Worm (Caenorhabditis elegans) whole organism, young adult: Measurements from ENCODE around the gene cwp-2.

Experiments used
- B0035.1 ChIP-seq: sonication (generic microtip); optimal IDR thresholded peaks from 2 replicates; lab custom pipeline; 2016; ENCODE audit warnings: missing genetic modification characterization, mild to moderate bottlenecking, missing compliant biosample characterization, missing genotype, missing genetic modification reagents
- F10E7.11 ChIP-seq: sonication (generic microtip); optimal IDR thresholded peaks from 2 replicates; lab custom pipeline; 2017; ENCODE audit warnings: mild to moderate bottlenecking, missing genetic modification characterization, moderate library complexity, missing compliant biosample characterization
- F23B12.7 ChIP-seq: sonication (generic microtip); optimal IDR thresholded peaks from 2 replicates; lab custom pipeline; 2017; ENCODE audit warnings: missing genetic modification characterization, mild to moderate bottlenecking, missing compliant biosample characterization, antibody characterized with exemption, moderate library complexity; ENCODE audit not compliant: insufficient read depth
- F39B2.1 ChIP-seq: fragments of 200-800 bp; sonication (Bioruptor generic); IDR thresholded peaks from 2 replicates; pipeline ENCODE4 v1.3.6; 2022; ENCODE audit warnings: missing genetic modification reagents, missing genetic modification characterization, missing compliant biosample characterization
- F55B11.4 ChIP-seq: sonication (generic microtip); optimal IDR thresholded peaks from 2 replicates; lab custom pipeline; 2016; ENCODE audit warnings: missing compliant biosample characterization, missing genetic modification characterization, borderline replicate concordance; ENCODE audit not compliant: insufficient read depth
- K11D2.4 ChIP-seq: fragments of 200-800 bp; sonication (Bioruptor generic); IDR thresholded peaks from 2 replicates; pipeline ENCODE4 v1.3.6; 2022; ENCODE audit warnings: missing genetic modification reagents, missing genetic modification characterization, missing compliant biosample characterization
- Y53G8AR.9 ChIP-seq: fragments of 200-800 bp; sonication (Bioruptor generic); conservative IDR thresholded peaks from 2 replicates; pipeline ENCODE4 v1.3.6; 2022; ENCODE audit warnings: missing genetic modification reagents, missing genetic modification characterization, missing compliant biosample characterization
- Y95B8A.8 ChIP-seq: fragments of 200-800 bp; sonication (Bioruptor generic); IDR thresholded peaks from 2 replicates; pipeline ENCODE4 v1.3.6; 2022; ENCODE audit warnings: missing genetic modification reagents, missing genetic modification characterization, missing compliant biosample characterization
- cebp-1 ChIP-seq, 2 experiments: fragments of 200-800 bp in 1 of 2; sonication (Bioruptor generic) in 1 of 2; sonication (generic microtip) in 1 of 2; IDR thresholded peaks in 1 of 2; optimal IDR thresholded peaks in 1 of 2; 2 replicates each; pipeline versions ENCODE4 v1.3.6 to Lab custom; 2017 to 2022; ENCODE audit warnings: missing compliant biosample characterization in 2 of 2, missing genetic modification characterization in 2 of 2, mild to moderate bottlenecking in 1 of 2, missing genetic modification reagents in 1 of 2, moderate library complexity in 1 of 2
- ceh-58 ChIP-seq: fragments of 200-800 bp; sonication (Bioruptor generic); IDR thresholded peaks from 2 replicates; pipeline ENCODE4 v1.3.6; 2022; ENCODE audit warnings: missing genetic modification characterization, missing compliant biosample characterization
- chd-7 ChIP-seq: sonication (generic microtip); optimal IDR thresholded peaks from 2 replicates; lab custom pipeline; 2016; ENCODE audit warnings: mild to moderate bottlenecking, missing genetic modification characterization, moderate library complexity, missing compliant biosample characterization
- die-1 ChIP-seq: sonication (generic microtip); optimal IDR thresholded peaks from 2 replicates; lab custom pipeline; 2016; ENCODE audit warnings: missing genotype, mild to moderate bottlenecking, missing genetic modification characterization, missing compliant biosample characterization
- ets-4 ChIP-seq: fragments of 200-800 bp; sonication (Bioruptor generic); optimal IDR thresholded peaks from 2 replicates; lab custom pipeline; 2018; ENCODE audit warnings: mild to moderate bottlenecking, missing genetic modification characterization, missing compliant biosample characterization
- fkh-3 ChIP-seq: sonication (generic microtip); optimal IDR thresholded peaks from 2 replicates; lab custom pipeline; 2016; ENCODE audit warnings: mild to moderate bottlenecking, missing genetic modification characterization, missing compliant biosample characterization
- hmg-1.2 ChIP-seq: fragments of 200-800 bp; sonication (Bioruptor generic); IDR thresholded peaks from 2 replicates; pipeline ENCODE4 v1.3.6; 2022; ENCODE audit warnings: missing genetic modification reagents, missing genetic modification characterization, missing compliant biosample characterization
- let-607 ChIP-seq, 2 experiments: fragments of 200-800 bp in 1 of 2; sonication (Bioruptor generic) in 1 of 2; sonication (generic microtip) in 1 of 2; optimal IDR thresholded peaks; 2 replicates each; lab custom pipeline; 2016 to 2018; ENCODE audit warnings: mild to moderate bottlenecking in 2 of 2, missing compliant biosample characterization in 2 of 2, missing genetic modification characterization in 2 of 2, moderate library complexity in 2 of 2, missing genotype in 1 of 2
- lin-26 ChIP-seq: fragments of 200-800 bp; sonication (Bioruptor generic); IDR thresholded peaks from 2 replicates; pipeline ENCODE4 v1.3.6; 2022; ENCODE audit warnings: missing genetic modification reagents, missing genetic modification characterization, missing compliant biosample characterization
- madf-3 ChIP-seq: fragments of 200-800 bp; sonication (Bioruptor generic); IDR thresholded peaks from 2 replicates; pipeline ENCODE4 v1.3.6; 2022; ENCODE audit warnings: missing genetic modification reagents, missing genetic modification characterization, missing compliant biosample characterization
- mes-4 ChIP-seq: sonication (generic microtip); optimal IDR thresholded peaks from 2 replicates; lab custom pipeline; 2016; ENCODE audit warnings: missing genotype, missing genetic modification characterization, missing compliant biosample characterization
- nfya-1 ChIP-seq: sonication (generic microtip); optimal IDR thresholded peaks from 2 replicates; lab custom pipeline; 2017; ENCODE audit warnings: antibody characterized with exemption, missing compliant biosample characterization, missing genetic modification characterization, borderline replicate concordance; ENCODE audit not compliant: insufficient read depth
- nfya-2 ChIP-seq: fragments of 200-800 bp; sonication (Bioruptor generic); IDR thresholded peaks from 2 replicates; pipeline ENCODE4 v1.3.6; 2022; ENCODE audit warnings: missing genetic modification reagents, missing genetic modification characterization, missing compliant biosample characterization
- nhr-90 ChIP-seq: sonication (generic microtip); optimal IDR thresholded peaks from 2 replicates; lab custom pipeline; 2016; ENCODE audit warnings: missing genotype, mild to moderate bottlenecking, missing genetic modification characterization, missing compliant biosample characterization
- rec-8 ChIP-seq, 2 experiments: sonication (generic microtip); optimal IDR thresholded peaks; 2 replicates each; lab custom pipeline; 2016; ENCODE audit warnings: mild to moderate bottlenecking in 2 of 2, missing genetic modification characterization in 2 of 2, missing genetic modification reagents in 2 of 2, missing genotype in 2 of 2, missing biosample characterization in 1 of 2, missing compliant biosample characterization in 1 of 2, moderate library complexity in 1 of 2
- sdz-38 ChIP-seq: sonication (generic microtip); optimal IDR thresholded peaks from 2 replicates; lab custom pipeline; 2016; ENCODE audit warnings: missing genotype, missing genetic modification characterization, missing compliant biosample characterization
- sea-2 ChIP-seq: fragments of 200-800 bp; sonication (Bioruptor generic); IDR thresholded peaks from 2 replicates; pipeline ENCODE4 v1.3.6; 2022; ENCODE audit warnings: missing genetic modification characterization, missing compliant biosample characterization
- snpc-1.1 ChIP-seq: sonication (generic microtip); optimal IDR thresholded peaks from 2 replicates; lab custom pipeline; 2017; ENCODE audit warnings: missing genetic modification characterization, mild to moderate bottlenecking, missing compliant biosample characterization, antibody characterized with exemption, moderate library complexity, missing genotype, missing genetic modification reagents; ENCODE audit not compliant: insufficient read depth
- snpc-3.4 ChIP-seq: sonication (generic microtip); optimal IDR thresholded peaks from 2 replicates; lab custom pipeline; 2017; ENCODE audit warnings: missing genetic modification characterization, mild to moderate bottlenecking, missing compliant biosample characterization, antibody characterized with exemption, moderate library complexity, missing genotype, missing genetic modification reagents
- tbx-9 ChIP-seq: sonication (generic microtip); optimal IDR thresholded peaks from 2 replicates; lab custom pipeline; 2016; ENCODE audit warnings: borderline replicate concordance, missing genetic modification characterization, inconsistent platforms, missing compliant biosample characterization
- tlf-1 ChIP-seq: fragments of 200-800 bp; sonication (Bioruptor generic); optimal IDR thresholded peaks from 2 replicates; lab custom pipeline; 2018; ENCODE audit warnings: mild to moderate bottlenecking, missing genetic modification characterization, missing compliant biosample characterization
- xnd-1 ChIP-seq: sonication (generic microtip); optimal IDR thresholded peaks from 2 replicates; lab custom pipeline; 2016; ENCODE audit warnings: missing genotype, missing genetic modification reagents, missing genetic modification characterization, missing compliant biosample characterization
- ztf-18 ChIP-seq: sonication (generic microtip); optimal IDR thresholded peaks from 2 replicates; lab custom pipeline; 2016; ENCODE audit warnings: missing genotype, mild to moderate bottlenecking, missing genetic modification characterization, missing compliant biosample characterization
- ztf-22 ChIP-seq: fragments of 200-800 bp; sonication (Bioruptor generic); optimal IDR thresholded peaks from 2 replicates; lab custom pipeline; 2018; ENCODE audit warnings: mild to moderate bottlenecking, missing genetic modification characterization, moderate library complexity, missing compliant biosample characterization
- ztf-26 ChIP-seq: sonication (generic microtip); optimal IDR thresholded peaks from 2 replicates; lab custom pipeline; 2017; ENCODE audit warnings: missing genetic modification characterization, missing compliant biosample characterization
- ztf-28 ChIP-seq: fragments of 200-800 bp; sonication (Bioruptor generic); IDR thresholded peaks from 2 replicates; pipeline ENCODE4 v1.3.6; 2022; ENCODE audit warnings: missing genetic modification reagents, missing genetic modification characterization, missing compliant biosample characterization
- ztf-3 ChIP-seq: fragments of 200-800 bp; sonication (Bioruptor generic); optimal IDR thresholded peaks from 2 replicates; lab custom pipeline; 2018; ENCODE audit warnings: mild to moderate bottlenecking, missing genetic modification characterization, missing compliant biosample characterization

The cwp-2 gene

DNA sequence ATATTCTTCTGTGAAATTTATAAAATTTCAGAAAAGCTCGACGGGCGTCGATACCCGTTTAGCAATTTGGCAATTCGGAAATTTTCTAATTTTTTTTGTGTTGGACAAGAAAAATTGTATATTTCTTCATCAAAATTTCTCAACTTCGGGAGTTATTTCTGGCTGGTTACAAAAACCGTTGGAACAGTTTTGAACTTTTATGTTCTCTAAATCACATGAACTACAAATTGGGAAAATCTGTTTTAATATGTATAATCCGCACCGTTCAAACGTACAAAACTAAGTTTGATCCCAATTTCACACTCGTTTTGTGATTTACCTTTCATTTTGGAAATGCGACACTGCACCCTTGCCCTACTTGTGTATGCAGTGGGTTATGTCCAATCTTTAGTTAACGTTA lies 42.9 kb upstream of the cwp-2 start, which contains the start of gene T19H12.3:
Gene T19H12.3 (plus strand): TSS at position 301 of the 400 bp plus-strand sequence.
- TF ChIP-seq die-1 (tag; lab: Kevin White, UChicago) (no peak), cebp-1 (GFP tag; IDR thresholded peaks at IDR 0.05; lab: Robert Waterston, UW) (no peak), cebp-1 (tag; optimal IDR thresholded peaks at IDR 0.05; lab: Kevin White, UChicago) (no peak), tlf-1 (no peak), K11D2.4 (GFP tag; lab: Robert Waterston, UW) (no peak), madf-3 (no peak), ztf-22 (GFP tag; lab: Kevin White, UChicago) (no peak)

DNA sequence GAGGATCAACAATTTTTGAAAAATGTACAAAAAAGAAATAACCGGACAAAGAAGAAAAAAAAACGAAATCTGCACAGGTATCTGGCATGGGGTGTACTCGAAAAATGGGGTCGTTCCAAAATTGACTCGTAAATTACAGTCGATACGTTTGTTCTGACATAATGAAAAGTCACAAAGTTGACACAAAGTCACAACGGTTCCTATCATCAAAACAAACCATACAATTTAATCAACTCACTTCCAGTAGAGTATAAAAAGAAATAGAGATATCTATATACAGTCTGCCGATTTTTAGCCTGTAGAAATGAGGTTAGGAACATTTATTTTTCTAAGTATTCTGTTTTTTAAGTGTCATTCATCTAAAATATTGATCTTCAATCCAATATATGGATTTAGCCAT lies 42.0 kb upstream of the cwp-2 start, which contains the start of gene T19H12.12:
Gene T19H12.12 (plus strand): TSS at position 301 of the 400 bp plus-strand sequence.
- TF ChIP-seq let-607 (tag; optimal IDR thresholded peaks at IDR 0.05; lab: Kevin White, UChicago), result no peak

DNA sequence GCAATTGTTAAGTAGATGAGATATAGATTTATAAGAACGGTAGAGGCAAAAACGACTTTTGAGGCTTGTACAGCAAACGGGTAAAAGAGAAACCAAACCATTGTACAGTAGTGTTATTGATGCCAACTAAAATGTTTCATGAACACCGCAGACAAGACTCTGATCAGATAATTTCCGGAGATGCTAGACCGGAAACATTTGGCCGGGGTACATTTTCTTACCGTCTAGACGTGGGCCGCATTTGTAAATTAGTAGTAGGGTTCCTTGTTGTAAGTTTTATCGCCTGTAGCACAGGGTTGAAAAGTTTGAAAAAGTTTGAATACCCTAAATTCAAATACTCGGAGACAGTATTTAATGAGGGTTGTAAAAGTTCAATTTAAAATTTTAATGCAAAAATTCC lies 38.9 kb upstream of the cwp-2 start, which contains the start of gene str-32:
Gene str-32 (minus strand): TSS at position 101 of the 400 bp plus-strand sequence.
- no peak for TF ChIP-seq F39B2.1 (GFP tag; lab: Robert Waterston, UW)
- TF ChIP-seq ztf-22 (GFP tag; lab: Kevin White, UChicago), result no peak
- TF ChIP-seq chd-7 (tag; lab: Kevin White, UChicago), result no peak
- no peak for TF ChIP-seq F10E7.11 (tag; lab: Kevin White, UChicago)
- no peak for TF ChIP-seq F55B11.4 (tag; lab: Kevin White, UChicago)
- TF ChIP-seq fkh-3 (tag; lab: Kevin White, UChicago), result no peak
- no peak for TF ChIP-seq snpc-1.1 (tag; lab: Kevin White, UChicago)
- no peak for TF ChIP-seq lin-26 (GFP tag; lab: Robert Waterston, UW)
- TF ChIP-seq sea-2 (GFP tag; lab: Robert Waterston, UW), result no peak
- TF ChIP-seq ets-4 (GFP tag; lab: Kevin White, UChicago), result no peak
- no peak for TF ChIP-seq F23B12.7
- TF ChIP-seq nfya-1 (tag; lab: Kevin White, UChicago), result no peak
- no peak for TF ChIP-seq die-1 (tag; lab: Kevin White, UChicago)
- TF ChIP-seq Y95B8A.8 (GFP tag; lab: Robert Waterston, UW), result no peak
- no peak for TF ChIP-seq snpc-3.4
- TF ChIP-seq tbx-9 (tag; lab: Kevin White, UChicago), result no peak
- TF ChIP-seq ztf-26 (tag; lab: Kevin White, UChicago), result no peak
- no peak for TF ChIP-seq Y53G8AR.9 (GFP tag; lab: Robert Waterston, UW)
- TF ChIP-seq B0035.1 (tag; lab: Kevin White, UChicago), result no peak
- TF ChIP-seq, all 124 proteins: peak for 0

DNA sequence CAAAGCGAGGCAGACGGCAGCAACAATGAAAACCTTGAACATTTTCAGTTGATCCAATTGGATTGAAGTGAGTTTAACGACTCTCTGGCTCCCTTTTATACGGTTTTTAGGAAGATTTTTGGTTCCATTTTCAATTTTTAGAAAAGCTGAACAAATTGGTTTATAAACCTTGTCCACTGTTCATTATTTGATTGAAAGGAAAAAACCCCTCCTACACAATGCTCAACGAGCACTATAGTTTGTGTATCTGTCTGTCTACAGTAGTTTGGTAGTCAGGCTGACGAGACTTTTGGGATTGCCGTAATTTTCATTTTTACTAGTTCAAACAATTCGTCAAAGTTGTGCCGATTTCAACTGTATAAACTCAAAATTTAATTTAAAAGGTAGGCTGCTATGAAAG lies 36.8 kb upstream of the cwp-2 start, which contains the start of gene T19H12.15:
Gene T19H12.15 (minus strand): TSS at position 101 of the 400 bp plus-strand sequence.
- TF ChIP-seq ztf-28 (GFP tag; lab: Robert Waterston, UW) (no peak), xnd-1 (tag; lab: Kevin White, UChicago) (no peak), ztf-18 (tag; lab: Kevin White, UChicago) (no peak), sdz-38 (no peak), hmg-1.2 (no peak), nhr-90 (tag; lab: Kevin White, UChicago) (no peak), tlf-1 (no peak)

DNA sequence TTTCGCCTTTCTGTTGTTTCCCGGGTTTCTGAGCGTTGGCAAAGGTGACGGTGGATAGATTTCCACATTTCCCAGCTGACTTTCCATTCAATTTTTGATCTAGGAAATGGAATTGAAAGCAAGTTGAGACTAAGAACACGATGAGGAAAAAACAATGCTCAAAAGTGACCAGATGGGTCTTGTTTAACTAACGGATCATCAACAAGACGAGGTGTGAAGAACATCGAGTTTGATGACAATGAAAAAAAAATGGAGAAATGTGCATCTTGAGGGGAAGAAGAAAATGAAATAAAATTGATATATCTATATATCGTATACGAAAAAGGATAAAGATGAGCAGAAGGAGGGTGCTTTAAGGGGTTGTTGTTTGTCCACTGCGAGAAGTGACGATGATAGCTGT lies 35.1 kb upstream of the cwp-2 start, which contains the start of gene T19H12.6:
Gene T19H12.6 (minus strand): TSS at position 101 of the 400 bp plus-strand sequence.
- no peak for TF ChIP-seq nfya-2 (GFP tag; lab: Robert Waterston, UW)
- TF ChIP-seq mes-4 (tag; lab: Kevin White, UChicago), result no peak
- no peak for TF ChIP-seq rec-8 (tag; optimal IDR thresholded peaks at IDR 0.05; lab: Kevin White, UChicago)
- TF ChIP-seq ceh-58 (GFP tag; lab: Robert Waterston, UW), result no peak
- no peak for TF ChIP-seq ztf-3
- TF ChIP-seq madf-3, result no peak
- TF ChIP-seq F55B11.4 (tag; lab: Kevin White, UChicago), result no peak
